Worm (Caenorhabditis elegans) whole organism, L2 larva: Measurements from ENCODE around the gene F08G5.3.

Source experiments
- C34F6.9 ChIP-seq: fragments of 150-350 bp; optimal IDR thresholded peaks from 2 replicates; lab custom pipeline; 2014; ENCODE audit warnings: missing biosample characterization, missing genetic modification characterization
- F13H6.1 ChIP-seq: sonication (generic microtip); optimal IDR thresholded peaks from 2 replicates; lab custom pipeline; 2016; ENCODE audit warnings: missing genetic modification characterization, missing compliant biosample characterization
- R02D3.7 ChIP-seq: fragments of 150-350 bp; optimal IDR thresholded peaks from 2 replicates; lab custom pipeline; 2014; ENCODE audit warnings: missing biosample characterization, missing genetic modification characterization
- Y55F3AM.14 ChIP-seq: fragments of 200-800 bp; sonication (Bioruptor generic); optimal IDR thresholded peaks from 2 replicates; lab custom pipeline; 2018; ENCODE audit warnings: mild to moderate bottlenecking, missing genetic modification characterization, missing compliant biosample characterization
- ZK546.5 ChIP-seq: sonication (generic microtip); optimal IDR thresholded peaks from 2 replicates; lab custom pipeline; 2017; ENCODE audit warnings: missing biosample characterization, missing genetic modification characterization
- alr-1 ChIP-seq: fragments of 150-350 bp; optimal IDR thresholded peaks from 2 replicates; lab custom pipeline; 2014; ENCODE audit warnings: missing biosample characterization, missing genetic modification characterization
- aly-2 ChIP-seq: fragments of 150-350 bp; optimal IDR thresholded peaks from 2 replicates; lab custom pipeline; 2014; ENCODE audit warnings: missing biosample characterization, missing genetic modification characterization
- ama-1 ChIP-seq: fragments of 150-350 bp; optimal IDR thresholded peaks from 2 replicates; lab custom pipeline; 2018; ENCODE audit warnings: inconsistent platforms
- blmp-1 ChIP-seq: sonication (generic microtip); optimal IDR thresholded peaks from 2 replicates; lab custom pipeline; 2017; ENCODE audit warnings: missing genetic modification characterization, mild to moderate bottlenecking, missing compliant biosample characterization, antibody characterized with exemption, moderate library complexity; ENCODE audit not compliant: insufficient read depth
- ceh-16 ChIP-seq: fragments of 150-350 bp; optimal IDR thresholded peaks from 2 replicates; lab custom pipeline; 2014; ENCODE audit warnings: missing biosample characterization, missing genetic modification characterization
- ceh-82 ChIP-seq: fragments of 150-350 bp; optimal IDR thresholded peaks from 2 replicates; lab custom pipeline; 2014; ENCODE audit warnings: missing biosample characterization, missing genetic modification characterization
- crh-2 ChIP-seq: sonication (generic microtip); optimal IDR thresholded peaks from 2 replicates; lab custom pipeline; 2017; ENCODE audit warnings: missing biosample characterization, missing genetic modification characterization
- dmd-4 ChIP-seq: sonication (generic microtip); optimal IDR thresholded peaks from 2 replicates; lab custom pipeline; 2017; ENCODE audit warnings: missing biosample characterization, missing genetic modification characterization
- egl-27 ChIP-seq: sonication (generic microtip); optimal IDR thresholded peaks from 3 replicates; lab custom pipeline; 2017; ENCODE audit warnings: missing biosample characterization, missing genetic modification reagents, missing genetic modification characterization
- elt-1 ChIP-seq: fragments of 150-350 bp; optimal IDR thresholded peaks from 2 replicates; lab custom pipeline; 2014; ENCODE audit warnings: missing biosample characterization, missing genetic modification characterization
- elt-3 ChIP-seq: sonication (generic microtip); optimal IDR thresholded peaks from 2 replicates; lab custom pipeline; 2017; ENCODE audit warnings: missing biosample characterization, missing genetic modification characterization
- fos-1 ChIP-seq: fragments of 150-350 bp; optimal IDR thresholded peaks from 2 replicates; lab custom pipeline; 2014; ENCODE audit warnings: missing biosample characterization, missing genetic modification characterization
- gmeb-1 ChIP-seq: fragments of 150-350 bp; optimal IDR thresholded peaks from 2 replicates; lab custom pipeline; 2014; ENCODE audit warnings: missing biosample characterization, missing genetic modification characterization
- lin-11 ChIP-seq: fragments of 150-350 bp; sonication (generic microtip); optimal IDR thresholded peaks from 2 replicates; lab custom pipeline; 2014; ENCODE audit warnings: missing biosample characterization, missing genetic modification characterization, inconsistent platforms, mixed read lengths
- lin-13 ChIP-seq: fragments of 150-350 bp; optimal IDR thresholded peaks from 2 replicates; lab custom pipeline; 2014; ENCODE audit warnings: missing biosample characterization, missing genetic modification reagents, missing genetic modification characterization
- lin-39 ChIP-seq: fragments of 150-350 bp; optimal IDR thresholded peaks from 2 replicates; lab custom pipeline; 2014; ENCODE audit warnings: missing biosample characterization, missing genetic modification reagents, missing genetic modification characterization
- lsy-2 ChIP-seq, 2 experiments: fragments of 150-350 bp in 1 of 2; sonication (generic microtip) in 1 of 2; optimal IDR thresholded peaks; 2 replicates each; lab custom pipeline; 2014 to 2017; ENCODE audit warnings: missing biosample characterization in 2 of 2, missing genetic modification characterization in 2 of 2
- mab-5 ChIP-seq: fragments of 150-350 bp; optimal IDR thresholded peaks from 2 replicates; lab custom pipeline; 2014; ENCODE audit warnings: missing biosample characterization, missing genetic modification characterization
- mbf-1 ChIP-seq: sonication (generic microtip); optimal IDR thresholded peaks from 2 replicates; lab custom pipeline; 2017; ENCODE audit warnings: missing biosample characterization, missing genetic modification characterization
- mdl-1 ChIP-seq, 2 experiments: fragments of 150-350 bp in 1 of 2; sonication (generic microtip) in 1 of 2; optimal IDR thresholded peaks; 2 replicates each; lab custom pipeline; 2017; ENCODE audit warnings: missing biosample characterization in 2 of 2, missing genetic modification characterization in 2 of 2
- nhr-10 ChIP-seq: sonication (generic microtip); optimal IDR thresholded peaks from 2 replicates; lab custom pipeline; 2017; ENCODE audit warnings: missing biosample characterization, missing genetic modification characterization
- nhr-11 ChIP-seq: fragments of 150-350 bp; optimal IDR thresholded peaks from 2 replicates; lab custom pipeline; 2014; ENCODE audit warnings: missing biosample characterization, missing genetic modification characterization
- nhr-12 ChIP-seq: fragments of 150-350 bp; optimal IDR thresholded peaks from 2 replicates; lab custom pipeline; 2014; ENCODE audit warnings: missing biosample characterization, missing genetic modification characterization
- nhr-129 ChIP-seq: fragments of 150-350 bp; optimal IDR thresholded peaks from 2 replicates; lab custom pipeline; 2014; ENCODE audit warnings: missing biosample characterization, missing genetic modification characterization
- nhr-21 ChIP-seq: fragments of 150-350 bp; optimal IDR thresholded peaks from 2 replicates; lab custom pipeline; 2014; ENCODE audit warnings: missing biosample characterization, missing genetic modification characterization
- nhr-23 ChIP-seq: fragments of 150-350 bp; optimal IDR thresholded peaks from 2 replicates; lab custom pipeline; 2014; ENCODE audit warnings: missing biosample characterization, missing genetic modification reagents, missing genetic modification characterization
- nhr-237 ChIP-seq: fragments of 150-350 bp; optimal IDR thresholded peaks from 2 replicates; lab custom pipeline; 2014; ENCODE audit warnings: missing biosample characterization, missing genetic modification characterization
- nhr-25 ChIP-seq: fragments of 150-350 bp; sonication (generic microtip); optimal IDR thresholded peaks from 3 replicates; lab custom pipeline; 2014; ENCODE audit warnings: missing biosample characterization, missing genetic modification characterization
- nhr-6 ChIP-seq: fragments of 150-350 bp; optimal IDR thresholded peaks from 2 replicates; lab custom pipeline; 2014; ENCODE audit warnings: missing biosample characterization, missing genetic modification characterization
- nhr-77 ChIP-seq: fragments of 150-350 bp; optimal IDR thresholded peaks from 2 replicates; lab custom pipeline; 2014; ENCODE audit warnings: missing biosample characterization, missing genetic modification characterization
- peb-1 ChIP-seq: fragments of 150-350 bp; optimal IDR thresholded peaks from 2 replicates; lab custom pipeline; 2014; ENCODE audit warnings: missing biosample characterization, missing genetic modification characterization
- sem-4 ChIP-seq: fragments of 150-350 bp; optimal IDR thresholded peaks from 2 replicates; lab custom pipeline; 2014; ENCODE audit warnings: missing biosample characterization, missing genetic modification reagents, missing genetic modification characterization
- skn-1 ChIP-seq: sonication (generic microtip); optimal IDR thresholded peaks from 2 replicates; lab custom pipeline; 2017; ENCODE audit warnings: missing biosample characterization, missing genetic modification characterization
- sma-3 ChIP-seq: sonication (generic microtip); optimal IDR thresholded peaks from 2 replicates; lab custom pipeline; 2016; ENCODE audit warnings: missing genetic modification reagents, missing genetic modification characterization, missing compliant biosample characterization
- sma-9 ChIP-seq, 2 experiments: fragments of 150-350 bp in 1 of 2; sonication (generic microtip) in 1 of 2; optimal IDR thresholded peaks; 2 replicates each; lab custom pipeline; 2014 to 2016; ENCODE audit warnings: missing genetic modification characterization in 2 of 2, mild to moderate bottlenecking in 1 of 2, missing biosample characterization in 1 of 2, missing compliant biosample characterization in 1 of 2, missing genetic modification reagents in 1 of 2, moderate library complexity in 1 of 2
- snpc-4 ChIP-seq: fragments of 150-350 bp; optimal IDR thresholded peaks from 2 replicates; lab custom pipeline; 2014; ENCODE audit warnings: missing biosample characterization, missing genetic modification characterization
- unc-39 ChIP-seq: fragments of 150-350 bp; optimal IDR thresholded peaks from 2 replicates; lab custom pipeline; 2014; ENCODE audit warnings: missing biosample characterization, missing genetic modification characterization
- unc-55 ChIP-seq: fragments of 150-350 bp; sonication (generic microtip); optimal IDR thresholded peaks from 3 replicates; lab custom pipeline; 2014; ENCODE audit warnings: missing biosample characterization, missing genetic modification reagents, missing genetic modification characterization
- unc-62 ChIP-seq: fragments of 150-350 bp; optimal IDR thresholded peaks from 2 replicates; lab custom pipeline; 2014; ENCODE audit warnings: missing biosample characterization, missing genetic modification reagents, missing genetic modification characterization
- zag-1 ChIP-seq: fragments of 150-350 bp; optimal IDR thresholded peaks from 2 replicates; lab custom pipeline; 2014; ENCODE audit warnings: missing biosample characterization, missing genetic modification characterization
- ztf-1 ChIP-seq: fragments of 200-800 bp; sonication (Bioruptor generic); conservative IDR thresholded peaks from 2 replicates; pipeline ENCODE4 v1.3.6; 2022; ENCODE audit warnings: missing genetic modification characterization, missing compliant biosample characterization
- ztf-11 ChIP-seq: sonication (generic microtip); optimal IDR thresholded peaks from 2 replicates; lab custom pipeline; 2017; ENCODE audit warnings: missing biosample characterization, missing genetic modification characterization
- ztf-4 ChIP-seq: fragments of 150-350 bp; optimal IDR thresholded peaks from 2 replicates; lab custom pipeline; 2014; ENCODE audit warnings: missing biosample characterization, missing genetic modification characterization

Gene F08G5.3

DNA sequence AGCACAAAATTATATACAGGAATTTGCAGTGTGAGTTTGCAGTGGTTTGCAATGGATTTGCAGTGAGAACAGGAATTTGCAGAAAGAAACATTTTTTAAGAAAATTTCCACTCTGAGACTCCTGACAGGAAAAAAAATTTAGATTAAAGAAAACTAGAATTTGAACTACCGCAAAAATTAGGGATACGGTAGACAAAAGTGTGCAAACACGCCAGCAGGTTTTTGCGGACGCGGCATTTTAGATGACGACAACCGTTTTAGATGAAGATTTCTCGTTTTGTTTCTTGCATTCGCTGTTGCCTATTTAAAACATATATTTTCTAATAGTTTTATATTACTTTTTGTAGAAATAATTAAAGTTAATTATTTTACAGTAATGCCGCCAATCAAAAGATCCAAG lies 45.5 kb downstream of the F08G5.3 start, which contains the start of gene wdr-46:
wdr-46 (plus strand) TSS at position 375 of the 400 bp plus-strand sequence.
- TF ChIP-seq lsy-2 (tag; optimal IDR thresholded peaks at IDR 0.05; lab: Kevin White, UChicago): peak; percentile 99 to 100
- TF ChIP-seq peb-1: no peak
- TF ChIP-seq nhr-23 (tag; lab: Kevin White, UChicago): no peak
- TF ChIP-seq mab-5 (tag; lab: Kevin White, UChicago): peak; percentile 88
- peak; percentile 55 for TF ChIP-seq lin-11 (tag; lab: Kevin White, UChicago)
- TF ChIP-seq ceh-16 (tag; lab: Kevin White, UChicago): no peak
- peak; percentile 29 for TF ChIP-seq ztf-4 (tag; lab: Kevin White, UChicago)
- TF ChIP-seq sma-3 (GFP tag; lab: Kevin White, UChicago): peak; percentile 83
- peak; percentile 76 for TF ChIP-seq sem-4 (tag; lab: Kevin White, UChicago)
- TF ChIP-seq snpc-4: peak; percentile 70
- no peak for TF ChIP-seq aly-2 (tag; lab: Kevin White, UChicago)
- TF ChIP-seq skn-1 (tag; lab: Kevin White, UChicago): no peak
- peak; percentile 74 for TF ChIP-seq ceh-82 (tag; lab: Kevin White, UChicago)
- TF ChIP-seq dmd-4 (tag; lab: Kevin White, UChicago): peak; percentile 1
- peak; percentile 79 for TF ChIP-seq sma-9 (GFP tag; optimal IDR thresholded peaks at IDR 0.05; lab: Kevin White, UChicago)
- no peak for TF ChIP-seq sma-9 (tag; optimal IDR thresholded peaks at IDR 0.05; lab: Kevin White, UChicago)
- TF ChIP-seq unc-39 (tag; lab: Kevin White, UChicago): no peak
- TF ChIP-seq nhr-21 (tag; lab: Kevin White, UChicago): peak; percentile 80
- TF ChIP-seq nhr-77 (tag; lab: Kevin White, UChicago): peak; percentile 56
- TF ChIP-seq Y55F3AM.14: no peak
- peak; percentile 78 for TF ChIP-seq ZK546.5 (tag; lab: Kevin White, UChicago)
- TF ChIP-seq elt-3 (tag; lab: Kevin White, UChicago): no peak
- TF ChIP-seq nhr-129 (tag; lab: Kevin White, UChicago): peak; percentile 96
- TF ChIP-seq nhr-237 (tag; lab: Kevin White, UChicago): no peak
- no peak for TF ChIP-seq blmp-1 (tag; lab: Kevin White, UChicago)
- TF ChIP-seq ztf-11 (tag; lab: Kevin White, UChicago): no peak
- TF ChIP-seq crh-2 (tag; lab: Kevin White, UChicago): peak; percentile 89
- TF ChIP-seq F13H6.1 (tag; lab: Kevin White, UChicago): peak; percentile 76
- peak; percentile 99 for TF ChIP-seq gmeb-1
- TF ChIP-seq nhr-25 (tag; lab: Kevin White, UChicago): peak; percentile 89
- TF ChIP-seq elt-1: no peak
- no peak for TF ChIP-seq ztf-1 (GFP tag; lab: Robert Waterston, UW)
- peak; percentile 68 for TF ChIP-seq nhr-6 (tag; lab: Kevin White, UChicago)
- TF ChIP-seq alr-1: no peak
- TF ChIP-seq mbf-1 (tag; lab: Kevin White, UChicago): no peak
- TF ChIP-seq unc-55 (GFP tag; lab: Kevin White, UChicago): peak; percentile 97
- no peak for TF ChIP-seq zag-1
- TF ChIP-seq lin-13 (GFP tag; lab: Kevin White, UChicago): peak; percentile 89
- TF ChIP-seq C34F6.9 (tag; lab: Kevin White, UChicago): peak; percentile 87
- no peak for TF ChIP-seq lin-39 (tag; lab: Kevin White, UChicago)
- TF ChIP-seq fos-1 (tag; lab: Kevin White, UChicago): peak; percentile 55
- TF ChIP-seq nhr-11 (tag; lab: Kevin White, UChicago): no peak
- TF ChIP-seq nhr-12 (tag; lab: Kevin White, UChicago): no peak
- peak; percentile 79 for TF ChIP-seq nhr-10 (tag; lab: Kevin White, UChicago)
- no peak for TF ChIP-seq ama-1 (lab: Kevin White, UChicago)
- TF ChIP-seq unc-62 (GFP tag; lab: Kevin White, UChicago): no peak
- TF ChIP-seq egl-27 (tag; lab: Kevin White, UChicago): no peak
- no peak for TF ChIP-seq mdl-1 (tag; optimal IDR thresholded peaks at IDR 0.05; lab: Kevin White, UChicago)
- peak; percentile 52 for TF ChIP-seq R02D3.7 (tag; lab: Kevin White, UChicago)
